Worm (Caenorhabditis elegans): Measurements from ENCODE around the gene M05D6.8.
A peak's percentile ranks its signal among the peaks of the same experiment; 100 is the strongest.

Gene M05D6.8

ce11 chrII:8467809-8468208 is 3.2 kb downstream of the M05D6.8 start, which contains the start of gene M05D6.2:
Gene M05D6.2, plus strand, starts transcription at chrII:8468109.
- TF ChIP-seq unc-130 (GFP tag; optimal IDR thresholded peaks at IDR 0.05) (no peak), aly-2 (tag; optimal IDR thresholded peaks at IDR 0.05) (no peak), nhr-6 (tag; optimal IDR thresholded peaks at IDR 0.05) (no peak), daf-19 (GFP tag; conservative IDR thresholded peaks at IDR 0.05) (no peak), F26F4.8 (GFP tag; conservative IDR thresholded peaks at IDR 0.05) (no peak), mxl-2 (GFP tag; conservative IDR thresholded peaks at IDR 0.05) (no peak), ctbp-1 (GFP tag; IDR thresholded peaks at IDR 0.05) (no peak), unc-62 (GFP tag; optimal IDR thresholded peaks at IDR 0.05 in 1 of 2) (no peak), unc-62 (tag; optimal IDR thresholded peaks at IDR 0.05) (no peak), pqm-1 (tag; optimal IDR thresholded peaks at IDR 0.05) (no peak), dmd-8 (GFP tag; IDR thresholded peaks at IDR 0.05) (no peak), ceh-82 (tag; optimal IDR thresholded peaks at IDR 0.05) (no peak), tra-1 (GFP tag; IDR thresholded peaks at IDR 0.05) (no peak), T26A8.4 (GFP tag; IDR thresholded peaks at IDR 0.05) (no peak), mdt-29 (GFP tag; IDR thresholded peaks at IDR 0.05) (no peak), fos-1 (tag; optimal IDR thresholded peaks at IDR 0.05) (no peak), dpl-1 (GFP tag; optimal IDR thresholded peaks at IDR 0.05) (no peak), ceh-32 (tag; optimal IDR thresholded peaks at IDR 0.05; ENCODE audit: poor library complexity) (no peak), egl-43 (GFP tag; IDR thresholded peaks at IDR 0.05) (no peak), sdz-12 (GFP tag; optimal IDR thresholded peaks at IDR 0.05) (no peak), Y105C5A.15 (GFP tag; IDR thresholded peaks at IDR 0.05) (no peak)

DNA sequence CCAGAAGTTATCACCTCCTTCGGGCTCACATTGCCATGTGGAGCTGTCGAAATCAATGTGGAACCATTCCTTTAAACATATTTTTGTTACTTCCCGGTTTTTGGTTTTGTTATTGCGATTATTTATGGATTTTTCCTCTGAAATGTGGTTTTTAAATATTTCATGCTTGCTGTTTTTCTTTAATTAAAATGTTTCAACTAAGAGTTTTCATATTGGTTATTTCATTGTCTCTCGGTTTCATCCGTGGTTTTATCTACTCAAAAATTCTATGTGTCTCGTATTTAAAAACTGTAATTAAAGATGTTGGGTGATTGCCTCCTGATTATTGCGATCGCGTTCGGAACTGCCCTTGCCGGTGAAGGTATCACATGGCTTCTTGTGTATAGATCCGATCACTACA is 4.2 kb downstream of the M05D6.8 start, which contains the start of gene F22B5.10:
TSS of gene F22B5.10 (plus strand) at position 301 of the 400 bp plus-strand sequence.
- TF ChIP-seq ama-1 (optimal IDR thresholded peaks at IDR 0.05), result peak; percentile 49
- TF ChIP-seq attf-4 (tag; optimal IDR thresholded peaks at IDR 0.05), result no peak
- peak; percentile 23; the same call in 1 of the 2 replicates for TF ChIP-seq lin-38 (GFP tag; IDR thresholded peaks at IDR 0.05)

ce11 chrII:8464448-8464898 is 6.6 kb downstream of the M05D6.8 start, which contains the start of gene fars-3:
Gene fars-3, plus strand, starts transcription at chrII:8464848.
- TF ChIP-seq ctbp-1 (GFP tag; IDR thresholded peaks at IDR 0.05) (peak; percentile 43; the same call in 1 of the 2 replicates), spr-1 (tag; optimal IDR thresholded peaks at IDR 0.05) (no peak), skn-1 (tag; optimal IDR thresholded peaks at IDR 0.05) (no peak), lin-13 (GFP tag; optimal IDR thresholded peaks at IDR 0.05) (no peak), zfp-2 (tag; optimal IDR thresholded peaks at IDR 0.05) (no peak), nhr-76 (tag; optimal IDR thresholded peaks at IDR 0.05) (no peak), lin-39 (tag; optimal IDR thresholded peaks at IDR 0.05) (no peak), nhr-48 (tag; optimal IDR thresholded peaks at IDR 0.05) (no peak), hmg-1.1 (GFP tag; IDR thresholded peaks at IDR 0.05) (no peak), nhr-102 (tag; optimal IDR thresholded peaks at IDR 0.05) (peak; percentile 27), D1046.2 (GFP tag; IDR thresholded peaks at IDR 0.05) (no peak), ceh-20 (GFP tag; IDR thresholded peaks at IDR 0.05) (no peak), zip-11 (GFP tag; IDR thresholded peaks at IDR 0.05) (no peak), rbr-2 (tag; optimal IDR thresholded peaks at IDR 0.05) (peak; percentile 25), lin-38 (GFP tag; IDR thresholded peaks at IDR 0.05) (peak; percentile 67; the same call in 1 of the 2 replicates), ztf-11 (tag; optimal IDR thresholded peaks at IDR 0.05) (no peak), madf-9 (GFP tag; conservative IDR thresholded peaks at IDR 0.05) (no peak), ceh-44 (GFP tag; IDR thresholded peaks at IDR 0.05) (no peak), ces-1 (GFP tag; optimal IDR thresholded peaks at IDR 0.05) (no peak), nhr-10 (tag; optimal IDR thresholded peaks at IDR 0.05) (no peak), zip-2 (tag; optimal IDR thresholded peaks at IDR 0.05) (no peak), unc-39 (tag; optimal IDR thresholded peaks at IDR 0.05) (no peak), egl-27 (tag; optimal IDR thresholded peaks at IDR 0.05) (no peak), fos-1 (tag; optimal IDR thresholded peaks at IDR 0.05) (no peak), Y48G9A.11 (GFP tag; IDR thresholded peaks at IDR 0.05) (no peak), arid-1 (GFP tag; conservative IDR thresholded peaks at IDR 0.05) (peak; percentile 14; the same call in 1 of the 2 replicates), ama-1 (optimal IDR thresholded peaks at IDR 0.05) (no peak), unc-130 (GFP tag; optimal IDR thresholded peaks at IDR 0.05) (no peak), ceh-82 (tag; optimal IDR thresholded peaks at IDR 0.05) (no peak), daf-19 (GFP tag; conservative IDR thresholded peaks at IDR 0.05) (no peak), F49E8.2 (tag; optimal IDR thresholded peaks at IDR 0.05; ENCODE audit: borderline replicate concordance) (no peak), mdl-1 (tag; optimal IDR thresholded peaks at IDR 0.05) (no peak), hlh-11 (tag; optimal IDR thresholded peaks at IDR 0.05) (no peak)

All from whole organism, L4 larva.